Fruit fly (Drosophila melanogaster): Measurements from ENCODE around the gene Cenp-C.

Gene Cenp-C

DNA sequence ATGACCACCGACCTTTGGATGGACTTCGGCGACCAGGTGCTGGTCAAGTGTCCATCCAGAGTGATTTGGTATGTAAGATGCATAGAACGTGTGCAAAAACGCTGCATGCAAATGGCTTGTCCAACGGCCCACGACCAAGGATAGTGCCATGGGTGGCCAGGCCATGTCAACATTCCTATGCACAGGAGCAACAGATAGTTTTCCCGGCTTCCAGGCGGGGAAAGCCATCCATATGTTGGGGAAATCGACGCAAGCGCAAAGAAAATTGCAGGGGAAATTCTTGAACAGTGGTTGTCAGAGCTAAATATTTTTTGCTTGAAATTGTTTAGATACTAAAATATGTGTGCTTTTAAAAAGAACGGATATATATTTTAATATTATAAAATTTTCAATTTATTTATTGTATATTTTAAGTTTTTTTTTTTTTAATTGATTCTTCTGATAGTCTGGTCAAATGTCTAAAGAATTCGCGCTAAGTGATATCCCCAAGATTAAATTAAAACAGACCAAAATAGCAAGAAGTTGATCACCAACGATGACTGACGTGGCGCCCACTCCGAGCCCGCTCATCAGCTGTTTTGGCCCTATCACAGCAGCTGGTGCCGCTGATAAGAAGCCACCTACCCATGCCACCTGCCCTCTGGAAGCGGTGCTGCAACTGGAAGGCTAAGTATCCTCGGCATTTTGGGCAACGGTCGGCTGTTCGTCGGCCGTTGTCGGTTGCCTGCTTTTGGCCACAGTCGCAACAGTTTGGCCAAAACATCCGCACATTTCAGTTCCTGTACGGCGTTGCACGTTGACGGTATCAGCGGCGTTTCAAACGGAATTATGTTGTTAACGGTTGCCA, 13.7 kb downstream of the Cenp-C start, which contains the start of gene 5-HT2B:
Gene 5-HT2B, plus strand, starts transcription at position 797 of the 847 bp plus-strand sequence.
- TF ChIP-seq CG5204 (GFP tag; optimal IDR thresholded peaks at IDR 0.05) (peak; percentile 19), tj (GFP tag; optimal IDR thresholded peaks at IDR 0.05) (no peak), ovo (GFP tag; optimal IDR thresholded peaks at IDR 0.05) (no peak), bab1 (GFP tag; optimal IDR thresholded peaks at IDR 0.05) (no peak), CG7045 (GFP tag; optimal IDR thresholded peaks at IDR 0.05) (peak; percentile 70), Hr96 (GFP tag; optimal IDR thresholded peaks at IDR 0.05) (no peak), Clk (GFP tag; optimal IDR thresholded peaks at IDR 0.05) (no peak), Crg-1 (GFP tag; optimal IDR thresholded peaks at IDR 0.05) (no peak), CG14711 (tag; optimal IDR thresholded peaks at IDR 0.05) (peak; percentile 16), toe (GFP tag; optimal IDR thresholded peaks at IDR 0.05) (no peak), cic (GFP tag; optimal IDR thresholded peaks at IDR 0.05) (no peak), CG7101 (tag; optimal IDR thresholded peaks at IDR 0.05) (peak; percentile 10), cnc (optimal IDR thresholded peaks at IDR 0.05) (no peak), CG11617 (GFP tag; optimal IDR thresholded peaks at IDR 0.05) (peak; percentile 18), kay (GFP tag; ENCODE audit: borderline replicate concordance) (no peak), CG33017 (tag; optimal IDR thresholded peaks at IDR 0.05) (peak; percentile 49), CG1620 (GFP tag; optimal IDR thresholded peaks at IDR 0.05) (no peak), Mnt (GFP tag; optimal IDR thresholded peaks at IDR 0.05) (no peak), pad (GFP tag; optimal IDR thresholded peaks at IDR 0.05) (peak; percentile 91), CG12768 (GFP tag; optimal IDR thresholded peaks at IDR 0.05) (peak; percentile 45)

- TF ChIP-seq cnc (optimal IDR thresholded peaks at IDR 0.05) (no peak), CG12768 (GFP tag; optimal IDR thresholded peaks at IDR 0.05) (no peak), CG7101 (tag; optimal IDR thresholded peaks at IDR 0.05) (no peak), CG1620 (GFP tag; optimal IDR thresholded peaks at IDR 0.05) (no peak), toe (GFP tag; optimal IDR thresholded peaks at IDR 0.05) (no peak), kay (GFP tag; ENCODE audit: borderline replicate concordance) (no peak), CG5204 (GFP tag; optimal IDR thresholded peaks at IDR 0.05) (no peak), tj (GFP tag; optimal IDR thresholded peaks at IDR 0.05) (no peak), CG11617 (GFP tag; optimal IDR thresholded peaks at IDR 0.05) (no peak), cic (GFP tag; optimal IDR thresholded peaks at IDR 0.05) (no peak), Hr96 (GFP tag; optimal IDR thresholded peaks at IDR 0.05) (no peak), CG14711 (tag; optimal IDR thresholded peaks at IDR 0.05) (no peak), Clk (GFP tag; optimal IDR thresholded peaks at IDR 0.05) (no peak), ovo (GFP tag; optimal IDR thresholded peaks at IDR 0.05) (no peak)
These were observed 24.0 kb downstream of the Cenp-C start for dm6 chr3R:8587859-8588258.

dm6 chr3R:8596161-8596560, 32.3 kb downstream of the Cenp-C start:
- TF ChIP-seq CG7045 (GFP tag; optimal IDR thresholded peaks at IDR 0.05) (no peak), CG12768 (GFP tag; optimal IDR thresholded peaks at IDR 0.05) (no peak), CG5204 (GFP tag; optimal IDR thresholded peaks at IDR 0.05) (peak; percentile 48), tj (GFP tag; optimal IDR thresholded peaks at IDR 0.05) (no peak)

- TF ChIP-seq tj (GFP tag; optimal IDR thresholded peaks at IDR 0.05) (no peak), pad (GFP tag; optimal IDR thresholded peaks at IDR 0.05) (no peak), cic (GFP tag; optimal IDR thresholded peaks at IDR 0.05) (no peak), toe (GFP tag; optimal IDR thresholded peaks at IDR 0.05) (no peak), CG1620 (GFP tag; optimal IDR thresholded peaks at IDR 0.05) (no peak), Crg-1 (GFP tag; optimal IDR thresholded peaks at IDR 0.05) (no peak), CG12768 (GFP tag; optimal IDR thresholded peaks at IDR 0.05) (no peak), bab1 (GFP tag; optimal IDR thresholded peaks at IDR 0.05) (no peak), CG14711 (tag; optimal IDR thresholded peaks at IDR 0.05) (no peak), Clk (GFP tag; optimal IDR thresholded peaks at IDR 0.05) (no peak), Hr96 (GFP tag; optimal IDR thresholded peaks at IDR 0.05) (no peak), CG7101 (tag; optimal IDR thresholded peaks at IDR 0.05) (no peak), CG5204 (GFP tag; optimal IDR thresholded peaks at IDR 0.05) (no peak), cnc (optimal IDR thresholded peaks at IDR 0.05) (no peak), CG11617 (GFP tag; optimal IDR thresholded peaks at IDR 0.05) (no peak), ovo (GFP tag; optimal IDR thresholded peaks at IDR 0.05) (no peak), Mnt (GFP tag; optimal IDR thresholded peaks at IDR 0.05) (no peak)
These were observed 52.2 kb downstream of the Cenp-C start for dm6 chr3R:8616149-8616548.

All from whole organism, adult.